Fruit fly (Drosophila melanogaster): Measurements from ENCODE around the gene CG16721.

Gene CG16721

dm6 chrX:5888933-5889332 is 9.3 kb downstream of the CG16721 start:
- TF ChIP-seq CG12768 (GFP tag; optimal IDR thresholded peaks at IDR 0.05): no peak
- TF ChIP-seq CG33017 (tag; optimal IDR thresholded peaks at IDR 0.05): no peak
- TF ChIP-seq Mnt (GFP tag; optimal IDR thresholded peaks at IDR 0.05): no peak
- no peak for TF ChIP-seq CG1620 (GFP tag; optimal IDR thresholded peaks at IDR 0.05)
- no peak for TF ChIP-seq CG7045 (GFP tag; optimal IDR thresholded peaks at IDR 0.05)
- no peak for TF ChIP-seq kay (GFP tag; ENCODE audit: borderline replicate concordance)
- TF ChIP-seq CG14711 (tag; optimal IDR thresholded peaks at IDR 0.05): no peak
- TF ChIP-seq CG7101 (tag; optimal IDR thresholded peaks at IDR 0.05): no peak
- TF ChIP-seq pad (GFP tag; optimal IDR thresholded peaks at IDR 0.05): no peak
- no peak for TF ChIP-seq ovo (GFP tag; optimal IDR thresholded peaks at IDR 0.05)
- no peak for TF ChIP-seq Crg-1 (GFP tag; optimal IDR thresholded peaks at IDR 0.05)
- no peak for TF ChIP-seq Clk (GFP tag; optimal IDR thresholded peaks at IDR 0.05)
- no peak for TF ChIP-seq CG11617 (GFP tag; optimal IDR thresholded peaks at IDR 0.05)
- TF ChIP-seq bab1 (GFP tag; optimal IDR thresholded peaks at IDR 0.05): no peak

- TF ChIP-seq CG12768 (GFP tag; optimal IDR thresholded peaks at IDR 0.05) (no peak), bab1 (GFP tag; optimal IDR thresholded peaks at IDR 0.05) (peak; percentile 67), cic (GFP tag; optimal IDR thresholded peaks at IDR 0.05) (no peak), CG14711 (tag; optimal IDR thresholded peaks at IDR 0.05) (peak; percentile 68), CG5204 (GFP tag; optimal IDR thresholded peaks at IDR 0.05) (no peak), Hr96 (GFP tag; optimal IDR thresholded peaks at IDR 0.05) (no peak), ovo (GFP tag; optimal IDR thresholded peaks at IDR 0.05) (no peak), tj (GFP tag; optimal IDR thresholded peaks at IDR 0.05) (no peak), CG11617 (GFP tag; optimal IDR thresholded peaks at IDR 0.05) (no peak), CG7101 (tag; optimal IDR thresholded peaks at IDR 0.05) (peak; percentile 54), cnc (optimal IDR thresholded peaks at IDR 0.05) (no peak), pad (GFP tag; optimal IDR thresholded peaks at IDR 0.05) (peak; percentile 13)
Measured at dm6 chrX:5891666-5892444, 12.2 kb downstream of the CG16721 start.

- no peak for TF ChIP-seq cnc (optimal IDR thresholded peaks at IDR 0.05)
- TF ChIP-seq tj (GFP tag; optimal IDR thresholded peaks at IDR 0.05): no peak
- TF ChIP-seq kay (GFP tag; ENCODE audit: borderline replicate concordance): peak; percentile 61
- no peak for TF ChIP-seq Mnt (GFP tag; optimal IDR thresholded peaks at IDR 0.05)
- no peak for TF ChIP-seq CG14711 (tag; optimal IDR thresholded peaks at IDR 0.05)
Measured at dm6 chrX:5892512-5892911, 12.8 kb downstream of the CG16721 start.

dm6 chrX:5893165-5893564 is 13.5 kb downstream of the CG16721 start:
- TF ChIP-seq CG33017 (tag; optimal IDR thresholded peaks at IDR 0.05) (no peak), cic (GFP tag; optimal IDR thresholded peaks at IDR 0.05) (peak; percentile 42)

dm6 chrX:5894529-5895487 is 15.1 kb downstream of the CG16721 start:
- TF ChIP-seq CG11617 (GFP tag; optimal IDR thresholded peaks at IDR 0.05) (no peak), pad (GFP tag; optimal IDR thresholded peaks at IDR 0.05) (no peak), kay (GFP tag; ENCODE audit: borderline replicate concordance) (no peak), bab1 (GFP tag; optimal IDR thresholded peaks at IDR 0.05) (peak; percentile 21)

- TF ChIP-seq kay (GFP tag; ENCODE audit: borderline replicate concordance) (no peak), CG7045 (GFP tag; optimal IDR thresholded peaks at IDR 0.05) (peak; percentile 81), Clk (GFP tag; optimal IDR thresholded peaks at IDR 0.05) (peak; percentile 72), Hr96 (GFP tag; optimal IDR thresholded peaks at IDR 0.05) (peak; percentile 81), CG1620 (GFP tag; optimal IDR thresholded peaks at IDR 0.05) (peak; percentile 75), ovo (GFP tag; optimal IDR thresholded peaks at IDR 0.05) (peak; percentile 56), bab1 (GFP tag; optimal IDR thresholded peaks at IDR 0.05) (peak; percentile 92), Crg-1 (GFP tag; optimal IDR thresholded peaks at IDR 0.05) (peak; percentile 51), CG14711 (tag; optimal IDR thresholded peaks at IDR 0.05) (peak; percentile 87), CG33017 (tag; optimal IDR thresholded peaks at IDR 0.05) (peak; percentile 80), Mnt (GFP tag; optimal IDR thresholded peaks at IDR 0.05) (peak; percentile 25), CG11617 (GFP tag; optimal IDR thresholded peaks at IDR 0.05) (peak; percentile 41), cic (GFP tag; optimal IDR thresholded peaks at IDR 0.05) (no peak), CG12768 (GFP tag; optimal IDR thresholded peaks at IDR 0.05) (peak; percentile 76), CG7101 (tag; optimal IDR thresholded peaks at IDR 0.05) (peak; percentile 88), tj (GFP tag; optimal IDR thresholded peaks at IDR 0.05) (peak; percentile 95), CG5204 (GFP tag; optimal IDR thresholded peaks at IDR 0.05) (peak; percentile 66), cnc (optimal IDR thresholded peaks at IDR 0.05) (no peak), pad (GFP tag; optimal IDR thresholded peaks at IDR 0.05) (peak; percentile 78), toe (GFP tag; optimal IDR thresholded peaks at IDR 0.05) (peak; percentile 51)
Measured at dm6 chrX:5895821-5896550, 16.3 kb downstream of the CG16721 start.
